Fruit fly (Drosophila melanogaster): ENCODE results near the gene CG45690.

CG45690 gene

DNA sequence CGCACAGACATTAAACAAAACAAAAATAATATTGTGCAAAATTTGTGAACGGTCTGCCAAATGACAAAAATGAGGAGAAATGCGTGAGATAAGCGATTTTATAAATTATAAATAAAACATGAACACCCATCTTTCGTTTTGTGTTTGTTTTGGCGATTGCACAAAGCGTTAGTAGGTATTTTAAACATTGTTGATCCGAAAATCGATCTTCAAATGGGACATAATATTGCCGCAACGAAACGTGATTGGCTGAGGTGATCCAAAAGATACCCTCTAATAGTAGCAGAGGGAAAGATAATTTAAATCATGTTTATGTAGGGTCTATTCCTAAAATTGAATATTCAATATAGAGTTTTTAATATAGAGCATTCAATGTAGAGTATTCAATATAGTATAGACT lies 21.5 kb downstream of the CG45690 start (continued):
- no peak for TF ChIP-seq CG4617 (GFP tag; optimal IDR thresholded peaks at IDR 0.05; ENCODE audit: borderline replicate concordance)
- no peak for TF ChIP-seq Doc2 (GFP tag; IDR thresholded peaks at IDR 0.05)
- TF ChIP-seq CG10366 (GFP tag; IDR thresholded peaks at IDR 0.05), result no peak
- peak; percentile 15; the same call in 1 of the 2 replicates for TF ChIP-seq Atf6 (GFP tag; IDR thresholded peaks at IDR 0.05)
- TF ChIP-seq Mad (GFP tag; optimal IDR thresholded peaks at IDR 0.05), result no peak
- peak; percentile 17 for TF ChIP-seq gem (tag; optimal IDR thresholded peaks at IDR 0.05)
- TF ChIP-seq kay (GFP tag; optimal IDR thresholded peaks at IDR 0.05), result peak; percentile 6
- peak; percentile 38 for TF ChIP-seq CG11504 (tag; optimal IDR thresholded peaks at IDR 0.05)
- TF ChIP-seq scrt (GFP tag; optimal IDR thresholded peaks at IDR 0.05), result no peak
- no peak for TF ChIP-seq croc (GFP tag; conservative IDR thresholded peaks at IDR 0.05)
- TF ChIP-seq unc-4 (GFP tag; IDR thresholded peaks at IDR 0.05; ENCODE audit: partially characterized antibody), result no peak
- no peak for TF ChIP-seq Sin3A (optimal IDR thresholded peaks at IDR 0.05)
- TF ChIP-seq chm (GFP tag; IDR thresholded peaks at IDR 0.05), result no peak
- TF ChIP-seq sisA (GFP tag; IDR thresholded peaks at IDR 0.05), result 0 out of 2 replicates have a peak, but pooled peaks have one; percentile 10
- peak; percentile 22; the same call in 1 of the 2 replicates for TF ChIP-seq Rfx (GFP tag; IDR thresholded peaks at IDR 0.05)
- TF ChIP-seq pzg (GFP tag; optimal IDR thresholded peaks at IDR 0.05), result no peak
- TF ChIP-seq bowl (GFP tag; IDR thresholded peaks at IDR 0.05), result no peak
- no peak for TF ChIP-seq HLH3B (GFP tag; IDR thresholded peaks at IDR 0.05)
- no peak for TF ChIP-seq CG8765 (GFP tag; IDR thresholded peaks at IDR 0.05)
- no peak for TF ChIP-seq MBD-R2 (GFP tag; IDR thresholded peaks at IDR 0.05)
- TF ChIP-seq Sox102F (GFP tag; optimal IDR thresholded peaks at IDR 0.05), result no peak
- no peak for TF ChIP-seq Taf1 (GFP tag; IDR thresholded peaks at IDR 0.05)
- no peak for TF ChIP-seq h (optimal IDR thresholded peaks at IDR 0.05)
- peak; percentile 47; the same call in 1 of the 2 replicates for TF ChIP-seq CG9932 (GFP tag; IDR thresholded peaks at IDR 0.05)
- peak; percentile 12 for TF ChIP-seq dmrt99B (tag; optimal IDR thresholded peaks at IDR 0.05)
- no peak for TF ChIP-seq CG10543 (GFP tag; optimal IDR thresholded peaks at IDR 0.05)
- TF ChIP-seq Xbp1 (GFP tag; optimal IDR thresholded peaks at IDR 0.05), result no peak
- peak; percentile 74 for TF ChIP-seq Med (GFP tag)
- TF ChIP-seq Hr51 (GFP tag; optimal IDR thresholded peaks at IDR 0.05), result peak in 1 of 2 experiments; percentile 20
- TF ChIP-seq fd3F (GFP tag; optimal IDR thresholded peaks at IDR 0.05), result no peak
- no peak for TF ChIP-seq klu (GFP tag; IDR thresholded peaks at IDR 0.05)
- TF ChIP-seq CG2120 (GFP tag; optimal IDR thresholded peaks at IDR 0.05), result peak; percentile 15
- TF ChIP-seq sc (optimal IDR thresholded peaks at IDR 0.05), result no peak
- no peak for TF ChIP-seq sc (GFP tag; optimal IDR thresholded peaks at IDR 0.05)

- peak; percentile 15 for TF ChIP-seq PHDP (tag; optimal IDR thresholded peaks at IDR 0.05)
- peak; percentile 57 for TF ChIP-seq Med (GFP tag)
- peak; percentile 14 for TF ChIP-seq Meics (GFP tag; optimal IDR thresholded peaks at IDR 0.05)
- TF ChIP-seq CG2199 (GFP tag; IDR thresholded peaks at IDR 0.05), result no peak
- peak; percentile 9; the same call in 1 of the 2 replicates for TF ChIP-seq CG32532 (GFP tag; IDR thresholded peaks at IDR 0.05)
- peak; percentile 8 for TF ChIP-seq dmrt99B (tag; optimal IDR thresholded peaks at IDR 0.05)
- TF ChIP-seq bcd (GFP tag; optimal IDR thresholded peaks at IDR 0.05), result peak; percentile 3
- peak; percentile 10 for TF ChIP-seq CG2678 (tag; optimal IDR thresholded peaks at IDR 0.05)
- peak; percentile 6 for TF ChIP-seq Fer3 (tag; optimal IDR thresholded peaks at IDR 0.05)
- peak; percentile 15 for TF ChIP-seq CG2120 (GFP tag; optimal IDR thresholded peaks at IDR 0.05)
- TF ChIP-seq CG15269 (tag; optimal IDR thresholded peaks at IDR 0.05), result peak; percentile 14
- TF ChIP-seq row (GFP tag; IDR thresholded peaks at IDR 0.05), result 0 out of 3 replicates have a peak, but pooled peaks have one; percentile 19
- TF ChIP-seq CG16813 (GFP tag; IDR thresholded peaks at IDR 0.05; ENCODE audit: partially characterized antibody), result no peak
- no peak for TF ChIP-seq CG8924 (tag; optimal IDR thresholded peaks at IDR 0.05)
- no peak for TF ChIP-seq CG9797 (GFP tag; optimal IDR thresholded peaks at IDR 0.05)
- TF ChIP-seq CG3995 (GFP tag; optimal IDR thresholded peaks at IDR 0.05), result no peak
- TF ChIP-seq CG3281 (GFP tag; optimal IDR thresholded peaks at IDR 0.05), result peak; percentile 3
- TF ChIP-seq Hr51 (GFP tag; optimal IDR thresholded peaks at IDR 0.05), result peak in 1 of 2 experiments; percentile 56
- TF ChIP-seq unpg (GFP tag; optimal IDR thresholded peaks at IDR 0.05), result peak; percentile 26
- TF ChIP-seq CG11504 (tag; optimal IDR thresholded peaks at IDR 0.05), result peak; percentile 11
- peak; percentile 80 for TF ChIP-seq grau (tag; optimal IDR thresholded peaks at IDR 0.05)
- no peak for TF ChIP-seq btn (GFP tag; optimal IDR thresholded peaks at IDR 0.05)
- TF ChIP-seq Sox102F (GFP tag; optimal IDR thresholded peaks at IDR 0.05), result peak; percentile 24
- peak; percentile 39 for TF ChIP-seq gem (tag; optimal IDR thresholded peaks at IDR 0.05)
Measured at dm6 chr2L:10680584-10681080, 22.6 kb downstream of the CG45690 start, which contains the start of gene CG17105. Gene CG17105 (plus strand): TSS chr2L:10681030.

All from whole organism, embryonic.